Worm (Caenorhabditis elegans): ENCODE data around the gene C06E4.8.
A peak's percentile ranks its signal among the peaks of the same experiment; 100 is the strongest.

The C06E4.8 gene

DNA sequence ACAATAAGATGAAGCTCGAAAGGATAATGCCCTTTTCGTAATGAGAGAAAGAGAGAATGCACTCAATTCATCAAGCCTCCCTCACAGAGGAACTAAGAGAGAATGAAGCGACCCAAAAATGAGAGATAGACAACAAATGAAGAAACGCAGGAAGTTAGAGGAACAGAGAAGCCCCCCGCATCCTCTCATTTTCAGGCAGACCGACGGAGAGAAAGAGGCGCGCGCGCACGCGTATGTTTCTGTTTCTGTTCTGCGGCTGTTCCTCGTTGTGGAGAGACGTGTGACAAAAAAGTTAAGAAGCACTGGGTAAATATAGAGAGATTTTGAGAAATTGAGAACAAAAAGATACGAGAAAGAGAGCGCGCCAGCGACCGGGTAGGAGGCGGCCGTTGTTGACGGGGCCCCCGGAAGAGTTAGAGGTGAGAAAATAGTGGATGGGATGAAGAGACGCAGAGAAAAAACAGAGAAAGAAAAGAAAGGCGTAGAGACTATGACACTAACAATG, 34.3 kb upstream of the C06E4.8 start (continued):
- no peak for TF ChIP-seq fkh-6 (tag; optimal IDR thresholded peaks at IDR 0.05)
- TF ChIP-seq ceh-24 (tag; optimal IDR thresholded peaks at IDR 0.05), result no peak
- TF ChIP-seq pha-4 (tag; optimal IDR thresholded peaks at IDR 0.05), result no peak
- no peak for TF ChIP-seq pha-2 (tag; optimal IDR thresholded peaks at IDR 0.05)
- TF ChIP-seq C38D4.7 (GFP tag; optimal IDR thresholded peaks at IDR 0.05), result no peak
- no peak for TF ChIP-seq hlh-8 (tag; optimal IDR thresholded peaks at IDR 0.05)
- TF ChIP-seq zip-5 (tag; optimal IDR thresholded peaks at IDR 0.05), result no peak
- TF ChIP-seq elt-2 (tag; optimal IDR thresholded peaks at IDR 0.05), result peak; percentile 27
- no peak for TF ChIP-seq fax-1 (tag; optimal IDR thresholded peaks at IDR 0.05)
- TF ChIP-seq ahr-1 (tag; optimal IDR thresholded peaks at IDR 0.05), result no peak
- peak; percentile 13 for TF ChIP-seq syd-9 (tag; optimal IDR thresholded peaks at IDR 0.05)
- TF ChIP-seq eyg-1 (tag; optimal IDR thresholded peaks at IDR 0.05), result peak; percentile 5
- TF ChIP-seq odd-2 (tag; optimal IDR thresholded peaks at IDR 0.05), result no peak
- peak; percentile 69 for TF ChIP-seq unc-55 (GFP tag; optimal IDR thresholded peaks at IDR 0.05)
- TF ChIP-seq ref-2 (tag; optimal IDR thresholded peaks at IDR 0.05), result peak; percentile 67
- TF ChIP-seq ceh-48 (tag; optimal IDR thresholded peaks at IDR 0.05), result no peak
- no peak for TF ChIP-seq sox-4 (tag; optimal IDR thresholded peaks at IDR 0.05)
- TF ChIP-seq tbx-7 (tag; optimal IDR thresholded peaks at IDR 0.05), result no peak
- TF ChIP-seq pax-1 (tag; optimal IDR thresholded peaks at IDR 0.05), result no peak
- TF ChIP-seq unc-42 (tag; optimal IDR thresholded peaks at IDR 0.05), result peak; percentile 87
- peak; percentile 1 for TF ChIP-seq hlh-6 (tag; optimal IDR thresholded peaks at IDR 0.05)
- TF ChIP-seq K02D7.2 (tag; optimal IDR thresholded peaks at IDR 0.05), result no peak
- no peak for TF ChIP-seq dmd-4 (tag; optimal IDR thresholded peaks at IDR 0.05; ENCODE audit: borderline replicate concordance)
- TF ChIP-seq ztf-16 (tag; optimal IDR thresholded peaks at IDR 0.05), result no peak
- TF ChIP-seq ceh-14 (tag; optimal IDR thresholded peaks at IDR 0.05), result peak; percentile 28
- no peak for TF ChIP-seq nhr-232 (tag; optimal IDR thresholded peaks at IDR 0.05)

DNA sequence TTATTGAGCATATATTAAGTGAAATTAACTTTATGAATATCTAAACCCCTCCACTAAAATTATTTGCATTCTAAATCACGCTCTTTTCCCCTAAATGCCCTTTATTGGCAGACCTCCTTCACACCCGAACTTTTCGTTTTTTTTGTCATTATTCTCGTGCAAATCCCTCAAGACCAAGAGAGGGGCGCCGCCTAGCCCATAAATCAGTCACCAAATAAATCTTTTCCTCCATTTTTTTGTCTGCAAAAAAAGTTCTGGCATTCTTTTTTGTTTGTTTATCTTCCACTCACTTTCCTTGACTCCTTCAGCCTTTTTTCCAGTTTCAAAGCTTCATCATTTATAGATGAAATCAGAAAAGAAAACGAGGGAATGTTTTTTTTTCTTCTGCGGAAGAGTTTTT, 33.2 kb upstream of the C06E4.8 start:
- TF ChIP-seq nhr-232 (tag; optimal IDR thresholded peaks at IDR 0.05) (no peak), ceh-9 (tag; optimal IDR thresholded peaks at IDR 0.05) (no peak), C38D4.7 (GFP tag; optimal IDR thresholded peaks at IDR 0.05) (no peak), ceh-18 (tag; optimal IDR thresholded peaks at IDR 0.05) (no peak), T23F11.4 (GFP tag; optimal IDR thresholded peaks at IDR 0.05) (no peak), F13H6.1 (tag; optimal IDR thresholded peaks at IDR 0.05) (no peak), fkh-6 (tag; optimal IDR thresholded peaks at IDR 0.05) (no peak), pros-1 (tag; optimal IDR thresholded peaks at IDR 0.05) (no peak), unc-3 (GFP tag; conservative IDR thresholded peaks at IDR 0.05) (no peak), unc-3 (tag; optimal IDR thresholded peaks at IDR 0.05) (no peak), hlh-8 (tag; optimal IDR thresholded peaks at IDR 0.05) (no peak), ceh-22 (tag; optimal IDR thresholded peaks at IDR 0.05) (no peak), nhr-11 (tag; optimal IDR thresholded peaks at IDR 0.05) (no peak), hlh-13 (GFP tag; optimal IDR thresholded peaks at IDR 0.05) (no peak), dmd-4 (tag; optimal IDR thresholded peaks at IDR 0.05; ENCODE audit: borderline replicate concordance) (no peak), tbx-7 (tag; optimal IDR thresholded peaks at IDR 0.05) (no peak)

DNA sequence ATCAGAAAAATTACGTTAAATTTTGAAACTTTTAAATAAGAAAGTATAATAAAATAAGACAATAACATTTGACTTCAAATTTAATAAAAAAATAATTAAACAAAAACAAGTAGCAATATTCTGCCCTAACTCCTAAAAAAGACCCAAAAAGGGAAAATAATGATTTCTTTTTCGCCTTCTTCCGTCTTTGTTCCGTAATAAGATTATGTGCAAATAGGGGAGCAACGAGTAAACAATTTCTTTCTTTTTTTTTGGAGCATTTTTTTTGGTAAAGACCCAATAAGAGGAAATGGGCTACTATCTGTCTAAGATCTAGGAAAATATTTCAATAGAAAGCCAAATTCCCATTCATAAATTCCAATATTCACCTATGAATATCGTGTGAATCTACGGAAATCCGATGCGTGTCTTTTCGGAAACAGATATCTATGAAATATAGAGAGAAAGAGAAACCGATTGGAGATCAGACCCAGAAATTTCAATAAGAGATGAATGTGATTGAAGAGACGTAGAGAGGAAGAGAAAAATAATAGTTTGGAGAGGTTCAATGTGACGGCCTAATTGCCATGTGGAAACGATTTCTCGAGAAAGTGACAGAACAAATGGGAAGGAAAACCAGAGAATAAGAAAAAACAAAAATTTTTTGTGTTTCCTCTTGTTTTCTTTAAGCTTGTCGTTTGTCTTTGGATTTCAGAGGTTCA, 32.3 kb upstream of the C06E4.8 start:
- TF ChIP-seq sox-2 (GFP tag; IDR thresholded peaks at IDR 0.05) (no peak), tbx-2 (tag; optimal IDR thresholded peaks at IDR 0.05) (no peak), hlh-6 (tag; optimal IDR thresholded peaks at IDR 0.05) (no peak), zip-5 (tag; optimal IDR thresholded peaks at IDR 0.05) (no peak), ceh-30 (tag; optimal IDR thresholded peaks at IDR 0.05) (no peak), nfya-1 (tag; optimal IDR thresholded peaks at IDR 0.05) (peak; percentile 25), pros-1 (tag; optimal IDR thresholded peaks at IDR 0.05) (no peak), rnt-1 (tag; optimal IDR thresholded peaks at IDR 0.05) (peak; percentile 27), unc-42 (tag; optimal IDR thresholded peaks at IDR 0.05) (peak; percentile 59), sdc-2 (tag; optimal IDR thresholded peaks at IDR 0.05) (no peak), ceh-24 (tag; optimal IDR thresholded peaks at IDR 0.05) (no peak), dmd-4 (tag; optimal IDR thresholded peaks at IDR 0.05; ENCODE audit: borderline replicate concordance) (no peak), odd-2 (tag; optimal IDR thresholded peaks at IDR 0.05) (no peak), pat-9 (tag; optimal IDR thresholded peaks at IDR 0.05) (no peak), dve-1 (tag; optimal IDR thresholded peaks at IDR 0.05) (no peak), lim-6 (tag; optimal IDR thresholded peaks at IDR 0.05) (no peak), ref-2 (tag; optimal IDR thresholded peaks at IDR 0.05) (no peak), fax-1 (tag; optimal IDR thresholded peaks at IDR 0.05) (no peak), lin-11 (tag; optimal IDR thresholded peaks at IDR 0.05) (no peak), ets-4 (tag; optimal IDR thresholded peaks at IDR 0.05) (no peak), nhr-11 (tag; optimal IDR thresholded peaks at IDR 0.05) (no peak), hlh-15 (tag; optimal IDR thresholded peaks at IDR 0.05) (no peak), che-1 (tag; optimal IDR thresholded peaks at IDR 0.05) (no peak)

Measured in whole organism, late embryonic.